Worm (Caenorhabditis elegans): ENCODE measurements around the gene abu-6.

The abu-6 gene

ce11 chrV:5130018-5130417 is 31.7 kb downstream of the abu-6 start, which contains the start of gene F14F9.8:
Gene F14F9.8, plus strand, starts transcription at chrV:5130318.
- TF ChIP-seq nhr-28 (tag; optimal IDR thresholded peaks at IDR 0.05) (no peak), jun-1 (tag; optimal IDR thresholded peaks at IDR 0.05) (no peak)

ce11 chrV:5126793-5127192 is 34.9 kb downstream of the abu-6 start, which contains the start of gene F14F9.5:
Gene F14F9.5, plus strand, starts transcription at chrV:5127093.
- TF ChIP-seq egl-27 (tag; optimal IDR thresholded peaks at IDR 0.05) (no peak), ZK546.5 (tag; optimal IDR thresholded peaks at IDR 0.05) (no peak), nhr-28 (tag; optimal IDR thresholded peaks at IDR 0.05) (no peak), pha-4 (tag; optimal IDR thresholded peaks at IDR 0.05) (no peak), pqm-1 (tag; optimal IDR thresholded peaks at IDR 0.05) (no peak), snpc-4 (tag; optimal IDR thresholded peaks at IDR 0.05) (no peak), jun-1 (tag; optimal IDR thresholded peaks at IDR 0.05) (no peak), lin-39 (tag; optimal IDR thresholded peaks at IDR 0.05) (no peak), mml-1 (tag; optimal IDR thresholded peaks at IDR 0.05) (no peak), ceh-9 (tag; optimal IDR thresholded peaks at IDR 0.05) (no peak)

ce11 chrV:5119679-5120078 is 42.0 kb downstream of the abu-6 start, which contains the start of gene sid-1:
Gene sid-1, plus strand, starts transcription at chrV:5119970.
- TF ChIP-seq elt-3 (tag; optimal IDR thresholded peaks at IDR 0.05) (no peak), unc-39 (tag; optimal IDR thresholded peaks at IDR 0.05) (no peak), daf-12 (tag; optimal IDR thresholded peaks at IDR 0.05) (no peak), pha-4 (tag; optimal IDR thresholded peaks at IDR 0.05) (peak; percentile 27), elt-2 (tag; optimal IDR thresholded peaks at IDR 0.05) (peak; percentile 76), nhr-237 (tag; optimal IDR thresholded peaks at IDR 0.05) (no peak), nhr-67 (tag; optimal IDR thresholded peaks at IDR 0.05) (no peak), pqm-1 (tag; optimal IDR thresholded peaks at IDR 0.05) (peak; percentile 23), ZK546.5 (tag; optimal IDR thresholded peaks at IDR 0.05) (no peak), egl-5 (tag; optimal IDR thresholded peaks at IDR 0.05) (no peak), hmg-11 (tag; optimal IDR thresholded peaks at IDR 0.05) (no peak), ama-1 (optimal IDR thresholded peaks at IDR 0.05) (no peak), lin-15B (tag; optimal IDR thresholded peaks at IDR 0.05) (no peak), nhr-11 (tag; optimal IDR thresholded peaks at IDR 0.05) (no peak), lin-39 (tag; optimal IDR thresholded peaks at IDR 0.05) (no peak), aly-2 (tag; optimal IDR thresholded peaks at IDR 0.05) (no peak), mdl-1 (tag; optimal IDR thresholded peaks at IDR 0.05) (no peak), nhr-23 (tag; optimal IDR thresholded peaks at IDR 0.05) (no peak), fos-1 (tag; optimal IDR thresholded peaks at IDR 0.05) (no peak), jun-1 (tag; optimal IDR thresholded peaks at IDR 0.05) (no peak), zag-1 (tag; optimal IDR thresholded peaks at IDR 0.05) (no peak)

ce11 chrV:5119109-5119508 is 42.6 kb downstream of the abu-6 start, which contains the start of gene C04F5.9:
Gene C04F5.9, minus strand, starts transcription at chrV:5119209.
- TF ChIP-seq ceh-28 (tag; optimal IDR thresholded peaks at IDR 0.05) (no peak), egl-5 (tag; optimal IDR thresholded peaks at IDR 0.05) (no peak), nhr-237 (tag; optimal IDR thresholded peaks at IDR 0.05) (no peak), aly-2 (tag; optimal IDR thresholded peaks at IDR 0.05) (no peak), egl-27 (tag; optimal IDR thresholded peaks at IDR 0.05) (no peak), pha-4 (tag; optimal IDR thresholded peaks at IDR 0.05) (no peak), tbx-2 (tag; optimal IDR thresholded peaks at IDR 0.05) (no peak), daf-12 (tag; optimal IDR thresholded peaks at IDR 0.05) (no peak), eor-1 (tag; optimal IDR thresholded peaks at IDR 0.05) (no peak), unc-39 (tag; optimal IDR thresholded peaks at IDR 0.05) (no peak), elt-2 (tag; optimal IDR thresholded peaks at IDR 0.05) (no peak), hmg-11 (tag; optimal IDR thresholded peaks at IDR 0.05) (no peak), ztf-4 (tag; optimal IDR thresholded peaks at IDR 0.05) (no peak), ceh-16 (tag; optimal IDR thresholded peaks at IDR 0.05) (no peak), skn-1 (tag; optimal IDR thresholded peaks at IDR 0.05) (no peak), nhr-43 (tag; optimal IDR thresholded peaks at IDR 0.05; ENCODE audit: poor library complexity, severe bottlenecking) (no peak), ceh-9 (tag; optimal IDR thresholded peaks at IDR 0.05) (no peak), nhr-77 (tag; optimal IDR thresholded peaks at IDR 0.05) (no peak)

- no peak for TF ChIP-seq skn-1 (tag; optimal IDR thresholded peaks at IDR 0.05)
- TF ChIP-seq elt-2 (tag; optimal IDR thresholded peaks at IDR 0.05), result no peak
- TF ChIP-seq nhr-12 (tag; optimal IDR thresholded peaks at IDR 0.05), result no peak
Observed at ce11 chrV:5113654-5114053, 48.0 kb downstream of the abu-6 start, which contains the start of gene C04F5.8. Gene C04F5.8, minus strand, starts transcription at chrV:5113754.
